Worm (Caenorhabditis elegans) whole organism, young adult: ENCODE measurements around the gene F44A2.3.

Source experiments
- B0336.3 ChIP-seq: fragments of 200-800 bp; sonication (Bioruptor generic); IDR thresholded peaks from 2 replicates; pipeline ENCODE4 v1.3.6; 2022; ENCODE audit warnings: missing genetic modification characterization, missing compliant biosample characterization
- D2030.7 ChIP-seq: fragments of 200-800 bp; sonication (Bioruptor generic); IDR thresholded peaks from 2 replicates; pipeline ENCODE4 v1.3.6; 2022; ENCODE audit warnings: missing genetic modification reagents, missing genetic modification characterization, missing compliant biosample characterization
- F37B4.10 ChIP-seq: fragments of 200-800 bp; sonication (Bioruptor generic); IDR thresholded peaks from 2 replicates; pipeline ENCODE4 v1.3.6; 2022; ENCODE audit warnings: missing genetic modification characterization, missing compliant biosample characterization
- F52B5.7 ChIP-seq: sonication (generic microtip); optimal IDR thresholded peaks from 2 replicates; lab custom pipeline; 2016; ENCODE audit warnings: mild to moderate bottlenecking, missing genetic modification characterization, missing compliant biosample characterization
- F57A8.1 ChIP-seq: fragments of 200-800 bp; sonication (Bioruptor generic); optimal IDR thresholded peaks from 2 replicates; lab custom pipeline; 2018; ENCODE audit warnings: mild to moderate bottlenecking, missing genetic modification characterization, moderate library complexity, missing compliant biosample characterization
- F57C9.4 ChIP-seq: sonication (generic microtip); optimal IDR thresholded peaks from 2 replicates; lab custom pipeline; 2017; ENCODE audit warnings: mild to moderate bottlenecking, missing genetic modification characterization, missing compliant biosample characterization
- K11D2.4 ChIP-seq: fragments of 200-800 bp; sonication (Bioruptor generic); IDR thresholded peaks from 2 replicates; pipeline ENCODE4 v1.3.6; 2022; ENCODE audit warnings: missing genetic modification reagents, missing genetic modification characterization, missing compliant biosample characterization
- K12H6.12 ChIP-seq: fragments of 200-800 bp; sonication (Bioruptor generic); optimal IDR thresholded peaks from 2 replicates; lab custom pipeline; 2018; ENCODE audit warnings: mild to moderate bottlenecking, missing genetic modification characterization, missing compliant biosample characterization
- Y79H2A.3 ChIP-seq: fragments of 200-800 bp; sonication (Bioruptor generic); conservative IDR thresholded peaks from 2 replicates; pipeline ENCODE4 v1.3.6; 2022; ENCODE audit warnings: missing genetic modification reagents, missing genetic modification characterization, missing compliant biosample characterization
- ZK185.1 ChIP-seq: sonication (generic microtip); optimal IDR thresholded peaks from 2 replicates; lab custom pipeline; 2016; ENCODE audit warnings: mild to moderate bottlenecking, missing genetic modification characterization, missing compliant biosample characterization; ENCODE audit not compliant: poor library complexity, severe bottlenecking
- bed-2 ChIP-seq: fragments of 200-800 bp; sonication (Bioruptor generic); IDR thresholded peaks from 2 replicates; pipeline ENCODE4 v1.3.6; 2022; ENCODE audit warnings: missing genetic modification reagents, missing genetic modification characterization, missing compliant biosample characterization
- cebp-1 ChIP-seq, 2 experiments: fragments of 200-800 bp in 1 of 2; sonication (Bioruptor generic) in 1 of 2; sonication (generic microtip) in 1 of 2; IDR thresholded peaks in 1 of 2; optimal IDR thresholded peaks in 1 of 2; 2 replicates each; pipeline versions ENCODE4 v1.3.6 to Lab custom; 2017 to 2022; ENCODE audit warnings: missing compliant biosample characterization in 2 of 2, missing genetic modification characterization in 2 of 2, mild to moderate bottlenecking in 1 of 2, missing genetic modification reagents in 1 of 2, moderate library complexity in 1 of 2
- cebp-2 ChIP-seq: fragments of 200-800 bp; sonication (Bioruptor generic); IDR thresholded peaks from 2 replicates; pipeline ENCODE4 v1.3.6; 2022; ENCODE audit warnings: missing genetic modification characterization, missing compliant biosample characterization
- ceh-100 ChIP-seq: fragments of 200-800 bp; sonication (Bioruptor generic); IDR thresholded peaks from 2 replicates; pipeline ENCODE4 v1.3.6; 2022; ENCODE audit warnings: missing genetic modification reagents, missing genetic modification characterization, missing compliant biosample characterization
- chd-7 ChIP-seq: sonication (generic microtip); optimal IDR thresholded peaks from 2 replicates; lab custom pipeline; 2016; ENCODE audit warnings: mild to moderate bottlenecking, missing genetic modification characterization, moderate library complexity, missing compliant biosample characterization
- die-1 ChIP-seq: sonication (generic microtip); optimal IDR thresholded peaks from 2 replicates; lab custom pipeline; 2016; ENCODE audit warnings: missing genotype, mild to moderate bottlenecking, missing genetic modification characterization, missing compliant biosample characterization
- dox-1 ChIP-seq: fragments of 200-800 bp; sonication (Bioruptor generic); IDR thresholded peaks from 2 replicates; pipeline ENCODE4 v1.3.6; 2022; ENCODE audit warnings: missing genetic modification reagents, missing genetic modification characterization, missing compliant biosample characterization
- egrh-3 ChIP-seq: fragments of 200-800 bp; sonication (Bioruptor generic); IDR thresholded peaks from 2 replicates; pipeline ENCODE4 v1.3.6; 2022; ENCODE audit warnings: missing genetic modification reagents, missing genetic modification characterization, missing compliant biosample characterization
- gei-17 ChIP-seq: fragments of 200-800 bp; sonication (Bioruptor generic); optimal IDR thresholded peaks from 2 replicates; lab custom pipeline; 2018; ENCODE audit warnings: mild to moderate bottlenecking, missing genetic modification characterization, missing compliant biosample characterization
- him-1 ChIP-seq: sonication (generic microtip); optimal IDR thresholded peaks from 2 replicates; lab custom pipeline; 2016; ENCODE audit warnings: missing genotype, missing genetic modification reagents, missing genetic modification characterization, missing compliant biosample characterization
- hlh-12 ChIP-seq: sonication (generic microtip); optimal IDR thresholded peaks from 2 replicates; lab custom pipeline; 2016; ENCODE audit warnings: missing genetic modification characterization, missing compliant biosample characterization
- hlh-26 ChIP-seq: fragments of 200-800 bp; sonication (Bioruptor generic); conservative IDR thresholded peaks from 2 replicates; pipeline ENCODE4 v1.3.6; 2022; ENCODE audit warnings: missing genetic modification reagents, missing genetic modification characterization, missing compliant biosample characterization
- hmg-1.2 ChIP-seq: fragments of 200-800 bp; sonication (Bioruptor generic); IDR thresholded peaks from 2 replicates; pipeline ENCODE4 v1.3.6; 2022; ENCODE audit warnings: missing genetic modification reagents, missing genetic modification characterization, missing compliant biosample characterization
- hsf-1 ChIP-seq: fragments of 200-800 bp; sonication (Bioruptor generic); IDR thresholded peaks from 2 replicates; pipeline ENCODE4 v1.3.6; 2022; ENCODE audit warnings: missing genetic modification reagents, missing genetic modification characterization, missing compliant biosample characterization
- let-526 ChIP-seq: fragments of 200-800 bp; sonication (Bioruptor generic); IDR thresholded peaks from 2 replicates; pipeline ENCODE4 v1.3.6; 2022; ENCODE audit warnings: missing genetic modification reagents, missing genetic modification characterization, missing compliant biosample characterization
- lin-35 ChIP-seq, 3 experiments: fragments of 150-350 bp in 2 of 3; sonication (generic microtip) in 1 of 3; optimal IDR thresholded peaks; 2 replicates each; lab custom pipeline; 2014 to 2018; ENCODE audit warnings: missing biosample characterization in 3 of 3, missing genetic modification characterization in 3 of 3, missing genetic modification reagents in 3 of 3
- lir-1 ChIP-seq: fragments of 200-800 bp; sonication (Bioruptor generic); conservative IDR thresholded peaks from 2 replicates; pipeline ENCODE4 v1.3.6; 2022; ENCODE audit warnings: missing genetic modification reagents, missing genetic modification characterization, missing compliant biosample characterization
- madf-6 ChIP-seq: fragments of 200-800 bp; sonication (Bioruptor generic); IDR thresholded peaks from 2 replicates; pipeline ENCODE4 v1.3.6; 2022; ENCODE audit warnings: missing genetic modification reagents, missing genetic modification characterization, missing compliant biosample characterization
- madf-8 ChIP-seq: fragments of 200-800 bp; sonication (Bioruptor generic); conservative IDR thresholded peaks from 2 replicates; pipeline ENCODE4 v1.3.6; 2022; ENCODE audit warnings: missing genetic modification reagents, missing genetic modification characterization, missing compliant biosample characterization
- mel-28 ChIP-seq: sonication (generic microtip); optimal IDR thresholded peaks from 2 replicates; lab custom pipeline; 2016; ENCODE audit warnings: borderline replicate concordance, mild to moderate bottlenecking, missing genetic modification characterization, missing compliant biosample characterization
- nhr-179 ChIP-seq: sonication (generic microtip); optimal IDR thresholded peaks from 2 replicates; lab custom pipeline; 2016; ENCODE audit warnings: mild to moderate bottlenecking, missing genetic modification characterization, missing compliant biosample characterization
- nhr-80 ChIP-seq: sonication (generic microtip); optimal IDR thresholded peaks from 2 replicates; lab custom pipeline; 2016; ENCODE audit warnings: missing genetic modification characterization, missing compliant biosample characterization
- nhr-90 ChIP-seq: sonication (generic microtip); optimal IDR thresholded peaks from 2 replicates; lab custom pipeline; 2016; ENCODE audit warnings: missing genotype, mild to moderate bottlenecking, missing genetic modification characterization, missing compliant biosample characterization
- pbrm-1 ChIP-seq: fragments of 200-800 bp; sonication (Bioruptor generic); IDR thresholded peaks from 2 replicates; pipeline ENCODE4 v1.3.6; 2022; ENCODE audit warnings: missing genetic modification reagents, missing genetic modification characterization, missing compliant biosample characterization
- rcor-1 ChIP-seq: fragments of 200-800 bp; sonication (Bioruptor generic); IDR thresholded peaks from 2 replicates; pipeline ENCODE4 v1.3.6; 2022; ENCODE audit warnings: missing genetic modification reagents, missing genetic modification characterization, missing compliant biosample characterization
- rec-8 ChIP-seq, 2 experiments: sonication (generic microtip); optimal IDR thresholded peaks; 2 replicates each; lab custom pipeline; 2016; ENCODE audit warnings: mild to moderate bottlenecking in 2 of 2, missing genetic modification characterization in 2 of 2, missing genetic modification reagents in 2 of 2, missing genotype in 2 of 2, missing biosample characterization in 1 of 2, missing compliant biosample characterization in 1 of 2, moderate library complexity in 1 of 2
- rpc-1 ChIP-seq, 2 experiments: fragments of 150-350 bp in 1 of 2; sonication (generic microtip) in 1 of 2; optimal IDR thresholded peaks; 2 replicates each; lab custom pipeline; 2014 to 2018; ENCODE audit warnings: missing biosample characterization in 1 of 2, missing genetic modification characterization in 1 of 2, missing genetic modification reagents in 1 of 2, missing genotype in 1 of 2
- snpc-1.1 ChIP-seq: sonication (generic microtip); optimal IDR thresholded peaks from 2 replicates; lab custom pipeline; 2017; ENCODE audit warnings: missing genetic modification characterization, mild to moderate bottlenecking, missing compliant biosample characterization, antibody characterized with exemption, moderate library complexity, missing genotype, missing genetic modification reagents; ENCODE audit not compliant: insufficient read depth
- snpc-3.4 ChIP-seq: sonication (generic microtip); optimal IDR thresholded peaks from 2 replicates; lab custom pipeline; 2017; ENCODE audit warnings: missing genetic modification characterization, mild to moderate bottlenecking, missing compliant biosample characterization, antibody characterized with exemption, moderate library complexity, missing genotype, missing genetic modification reagents
- somi-1 ChIP-seq: fragments of 200-800 bp; sonication (Bioruptor generic); optimal IDR thresholded peaks from 2 replicates; lab custom pipeline; 2018; ENCODE audit warnings: mild to moderate bottlenecking, missing genetic modification characterization, missing compliant biosample characterization
- sptf-2 ChIP-seq: fragments of 200-800 bp; sonication (Bioruptor generic); optimal IDR thresholded peaks from 2 replicates; lab custom pipeline; 2018; ENCODE audit warnings: mild to moderate bottlenecking, missing genetic modification characterization, missing compliant biosample characterization
- tbp1 ChIP-seq: fragments of 200-800 bp; sonication (Bioruptor generic); optimal IDR thresholded peaks from 2 replicates; lab custom pipeline; 2018; ENCODE audit warnings: mild to moderate bottlenecking, missing genetic modification characterization, missing compliant biosample characterization
- zfh-2 ChIP-seq: fragments of 200-800 bp; sonication (Bioruptor generic); conservative IDR thresholded peaks from 2 replicates; pipeline ENCODE4 v1.3.6; 2022; ENCODE audit warnings: missing genetic modification reagents, missing genetic modification characterization, missing compliant biosample characterization
- ztf-22 ChIP-seq: fragments of 200-800 bp; sonication (Bioruptor generic); optimal IDR thresholded peaks from 2 replicates; lab custom pipeline; 2018; ENCODE audit warnings: mild to moderate bottlenecking, missing genetic modification characterization, moderate library complexity, missing compliant biosample characterization
- ztf-28 ChIP-seq: fragments of 200-800 bp; sonication (Bioruptor generic); IDR thresholded peaks from 2 replicates; pipeline ENCODE4 v1.3.6; 2022; ENCODE audit warnings: missing genetic modification reagents, missing genetic modification characterization, missing compliant biosample characterization
- ztf-3 ChIP-seq: fragments of 200-800 bp; sonication (Bioruptor generic); optimal IDR thresholded peaks from 2 replicates; lab custom pipeline; 2018; ENCODE audit warnings: mild to moderate bottlenecking, missing genetic modification characterization, missing compliant biosample characterization

Gene F44A2.3

DNA sequence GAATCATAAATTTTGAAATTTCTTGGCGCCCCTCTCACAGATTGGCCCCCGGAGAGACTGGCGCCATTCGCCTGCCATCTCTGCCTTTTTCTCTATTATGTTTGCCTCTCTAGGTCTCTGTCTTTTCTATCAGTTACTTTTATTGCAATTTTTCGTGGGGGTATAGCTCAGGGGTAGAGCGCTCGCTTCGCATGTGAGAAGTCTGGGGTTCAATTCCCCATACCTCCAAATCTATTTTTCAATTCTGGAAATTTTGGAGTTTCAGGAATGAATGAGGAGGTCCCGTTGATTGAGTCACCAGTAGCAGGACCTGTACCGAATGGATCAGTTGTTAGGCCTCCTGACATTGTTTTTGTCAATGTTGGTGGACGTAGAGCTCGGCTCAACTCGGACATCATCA is 12.8 kb downstream of the F44A2.3 start, which contains the start of gene kvs-3 (continued):
- TF ChIP-seq K11D2.4 (GFP tag; lab: Robert Waterston, UW) (peak; percentile 67), hmg-1.2 (GFP tag; lab: Robert Waterston, UW) (peak; percentile 80), hsf-1 (peak; percentile 74; the same call in 1 of the 2 replicates), lin-35 (GFP tag; optimal IDR thresholded peaks at IDR 0.05; lab: Kevin White, UChicago) (peak in 1 of 3 experiments; percentile 75), somi-1 (GFP tag; lab: Kevin White, UChicago) (peak; percentile 37), nhr-80 (tag; lab: Kevin White, UChicago) (no peak), cebp-2 (GFP tag; lab: Robert Waterston, UW) (0 out of 2 replicates have a peak, but pooled peaks have one; percentile 76), K12H6.12 (tag; lab: Kevin White, UChicago) (peak; percentile 78), bed-2 (GFP tag; lab: Robert Waterston, UW) (0 out of 2 replicates have a peak, but pooled peaks have one; percentile 40), hlh-12 (tag; lab: Kevin White, UChicago) (peak; percentile 50), cebp-1 (GFP tag; IDR thresholded peaks at IDR 0.05; lab: Robert Waterston, UW) (peak; percentile 55; the same call in 1 of the 2 replicates), cebp-1 (tag; optimal IDR thresholded peaks at IDR 0.05; lab: Kevin White, UChicago) (no peak), rec-8 (tag; optimal IDR thresholded peaks at IDR 0.05; lab: Kevin White, UChicago) (peak; percentile 73 to 77), B0336.3 (GFP tag; lab: Robert Waterston, UW) (no peak), mel-28 (no peak), F57C9.4 (tag; lab: Kevin White, UChicago) (no peak), nhr-179 (peak; percentile 46), F52B5.7 (no peak), ztf-28 (GFP tag; lab: Robert Waterston, UW) (peak; percentile 92), tbp1 (peak; percentile 97), egrh-3 (GFP tag; lab: Robert Waterston, UW) (peak; percentile 44; the same call in 1 of the 2 replicates), zfh-2 (no peak), die-1 (peak; percentile 85), pbrm-1 (peak; percentile 62; the same call in 1 of the 2 replicates), rcor-1 (peak; percentile 84), chd-7 (tag; lab: Kevin White, UChicago) (peak; percentile 88), F57A8.1 (GFP tag; lab: Kevin White, UChicago) (peak; percentile 95), rpc-1 (optimal IDR thresholded peaks at IDR 0.05; lab: Kevin White, UChicago) (peak; percentile 85), rpc-1 (tag; optimal IDR thresholded peaks at IDR 0.05; lab: Kevin White, UChicago) (peak; percentile 94), him-1 (tag; lab: Kevin White, UChicago) (peak; percentile 90), madf-8 (GFP tag; lab: Robert Waterston, UW) (no peak), let-526 (no peak), Y79H2A.3 (GFP tag; lab: Robert Waterston, UW) (peak; percentile 69; the same call in 1 of the 2 replicates), F37B4.10 (no peak), hlh-26 (GFP tag; lab: Robert Waterston, UW) (no peak), ztf-22 (GFP tag; lab: Kevin White, UChicago) (no peak), sptf-2 (GFP tag; lab: Kevin White, UChicago) (peak; percentile 92), dox-1 (GFP tag; lab: Robert Waterston, UW) (no peak; the same call in 1 of the 2 replicates), nhr-90 (tag; lab: Kevin White, UChicago) (peak; percentile 94), ceh-100 (GFP tag; lab: Robert Waterston, UW) (peak; percentile 63), snpc-3.4 (tag; lab: Kevin White, UChicago) (peak; percentile 89), gei-17 (GFP tag; lab: Kevin White, UChicago) (no peak), ZK185.1 (tag; lab: Kevin White, UChicago) (peak; percentile 80), D2030.7 (peak; percentile 2; the same call in 1 of the 2 replicates), ztf-3 (peak; percentile 56), lir-1 (GFP tag; lab: Robert Waterston, UW) (0 out of 2 replicates have a peak, but pooled peaks have one; percentile 48), madf-6 (GFP tag; lab: Robert Waterston, UW) (no peak; the same call in 1 of the 2 replicates), snpc-1.1 (tag; lab: Kevin White, UChicago) (peak; percentile 55)
